Fruit fly (Drosophila melanogaster) whole organism, embryonic: ENCODE data around the gene CG6465.
A peak's percentile ranks its signal among the peaks of the same experiment; 100 is the strongest.

Experiments used
- Abd-B ChIP-seq: fragments of 200-800 bp; sonication (Bioruptor generic); optimal IDR thresholded peaks from 2 replicates; lab custom pipeline; 2018; ENCODE audit warnings: missing biosample characterization, mild to moderate bottlenecking, missing genetic modification characterization, moderate library complexity
- Asciz ChIP-seq: fragments of 200-800 bp; sonication (Bioruptor generic); optimal IDR thresholded peaks from 2 replicates; lab custom pipeline; 2017; ENCODE audit warnings: missing biosample characterization, mild to moderate bottlenecking, missing genetic modification characterization, missing genetic modification reagents
- C15 ChIP-seq: fragments of 200-800 bp; sonication (Bioruptor generic); IDR thresholded peaks from 3 replicates; pipeline ENCODE4 v1.3.6; 2022; ENCODE audit warnings: missing biosample characterization, missing genetic modification characterization
- CG10267 ChIP-seq: fragments of 200-800 bp; sonication (Bioruptor generic); optimal IDR thresholded peaks from 2 replicates; lab custom pipeline; 2018; ENCODE audit warnings: missing biosample characterization, mild to moderate bottlenecking, missing genetic modification characterization, moderate library complexity
- CG10543 ChIP-seq: fragments of 200-800 bp; sonication (Bioruptor generic); optimal IDR thresholded peaks from 3 replicates; lab custom pipeline; 2017; ENCODE audit warnings: missing biosample characterization, mild to moderate bottlenecking, missing genetic modification characterization, moderate library complexity
- CG10565 ChIP-seq: fragments of 200-800 bp; sonication (Bioruptor generic); optimal IDR thresholded peaks from 3 replicates; lab custom pipeline; 2016; ENCODE audit warnings: missing biosample characterization, mild to moderate bottlenecking, missing genetic modification characterization
- CG10654 ChIP-seq: fragments of 200-800 bp; sonication (Bioruptor generic); optimal IDR thresholded peaks from 2 replicates; lab custom pipeline; 2016; ENCODE audit warnings: missing biosample characterization, missing genetic modification characterization
- CG11093 ChIP-seq: fragments of 200-800 bp; sonication (Bioruptor generic); IDR thresholded peaks from 3 replicates; pipeline ENCODE4 v1.3.6; 2022; ENCODE audit warnings: missing biosample characterization, missing genetic modification characterization
- CG11456 ChIP-seq: fragments of 200-800 bp; sonication (Bioruptor generic); IDR thresholded peaks from 3 replicates; pipeline ENCODE4 v1.3.6; 2022; ENCODE audit warnings: missing biosample characterization, missing genetic modification characterization
- CG11695 ChIP-seq: fragments of 200-800 bp; sonication (Bioruptor generic); IDR thresholded peaks from 3 replicates; pipeline ENCODE4 v1.3.6; 2022; ENCODE audit warnings: missing biosample characterization, missing genetic modification characterization
- CG12236 ChIP-seq: fragments of 200-800 bp; sonication (Bioruptor generic); optimal IDR thresholded peaks from 2 replicates; lab custom pipeline; 2016; ENCODE audit warnings: missing biosample characterization, missing genetic modification characterization
- CG13123 ChIP-seq: fragments of 200-800 bp; sonication (Bioruptor generic); optimal IDR thresholded peaks from 2 replicates; lab custom pipeline; 2016; ENCODE audit warnings: missing biosample characterization, missing genetic modification characterization
- CG1603 ChIP-seq: fragments of 200-800 bp; sonication (Bioruptor generic); optimal IDR thresholded peaks from 2 replicates; lab custom pipeline; 2019; ENCODE audit warnings: missing biosample characterization, mild to moderate bottlenecking, missing genetic modification characterization, moderate library complexity
- CG18476 ChIP-seq: fragments of 200-800 bp; sonication (Bioruptor generic); optimal IDR thresholded peaks from 2 replicates; lab custom pipeline; 2016; ENCODE audit warnings: missing biosample characterization, mild to moderate bottlenecking, missing genetic modification characterization
- CG18764 ChIP-seq: fragments of 200-800 bp; sonication (Bioruptor generic); optimal IDR thresholded peaks from 3 replicates; lab custom pipeline; 2016; ENCODE audit warnings: missing biosample characterization, missing genetic modification characterization
- CG2678 ChIP-seq: fragments of 200-800 bp; sonication (Bioruptor generic); optimal IDR thresholded peaks from 3 replicates; lab custom pipeline; 2019; ENCODE audit warnings: missing biosample characterization, mild to moderate bottlenecking, missing genetic modification characterization, moderate library complexity
- CG3163 ChIP-seq: fragments of 200-800 bp; sonication (Bioruptor generic); optimal IDR thresholded peaks from 3 replicates; lab custom pipeline; 2016; ENCODE audit warnings: missing biosample characterization, missing genetic modification characterization
- CG4328 ChIP-seq: fragments of 200-800 bp; sonication (Bioruptor generic); optimal IDR thresholded peaks from 3 replicates; lab custom pipeline; 2017; ENCODE audit warnings: missing biosample characterization, missing genetic modification reagents, missing genetic modification characterization
- CG4617 ChIP-seq: fragments of 200-800 bp; sonication (Bioruptor generic); optimal IDR thresholded peaks from 3 replicates; lab custom pipeline; 2016; ENCODE audit warnings: missing biosample characterization, missing genetic modification characterization, borderline replicate concordance
- CG5245 ChIP-seq: fragments of 200-800 bp; sonication (Bioruptor generic); optimal IDR thresholded peaks from 3 replicates; lab custom pipeline; 2016; ENCODE audit warnings: missing biosample characterization, missing genetic modification characterization
- CG6683 ChIP-seq: fragments of 200-800 bp; sonication (Bioruptor generic); optimal IDR thresholded peaks from 2 replicates; lab custom pipeline; 2017; ENCODE audit warnings: missing biosample characterization, mild to moderate bottlenecking, missing genetic modification characterization, missing genetic modification reagents
- CG7357 ChIP-seq: fragments of 200-800 bp; sonication (Bioruptor generic); IDR thresholded peaks from 3 replicates; pipeline ENCODE4 v1.3.6; 2022; ENCODE audit warnings: missing biosample characterization, missing genetic modification characterization
- CG7556 ChIP-seq: fragments of 200-800 bp; sonication (Bioruptor generic); optimal IDR thresholded peaks from 2 replicates; lab custom pipeline; 2017; ENCODE audit warnings: missing biosample characterization, mild to moderate bottlenecking, missing genetic modification characterization
- CG9797 ChIP-seq: fragments of 200-800 bp; sonication (Bioruptor generic); optimal IDR thresholded peaks from 3 replicates; lab custom pipeline; 2018; ENCODE audit warnings: missing biosample characterization, mild to moderate bottlenecking, missing genetic modification characterization
- CG9932 ChIP-seq: fragments of 200-800 bp; sonication (Bioruptor generic); IDR thresholded peaks from 2 replicates; pipeline ENCODE4 v1.3.6; 2022; ENCODE audit warnings: missing biosample characterization, missing genetic modification characterization
- D19A ChIP-seq: fragments of 200-800 bp; optimal IDR thresholded peaks from 3 replicates; lab custom pipeline; 2019; ENCODE audit warnings: missing biosample characterization, mild to moderate bottlenecking, missing genetic modification characterization, moderate library complexity
- Dref ChIP-seq: fragments of 200-800 bp; sonication (Bioruptor generic); IDR thresholded peaks from 2 replicates; pipeline ENCODE4 v1.3.6; 2022; ENCODE audit warnings: missing biosample characterization, missing genetic modification characterization
- Ets97D ChIP-seq: fragments of 200-800 bp; sonication (Bioruptor generic); optimal IDR thresholded peaks from 3 replicates; lab custom pipeline; 2016; ENCODE audit warnings: missing biosample characterization, missing genetic modification characterization
- Hmx ChIP-seq: fragments of 200-800 bp; sonication (Bioruptor generic); optimal IDR thresholded peaks from 2 replicates; lab custom pipeline; 2016; ENCODE audit warnings: missing biosample characterization, missing genetic modification characterization
- Hsf ChIP-seq: fragments of 200-800 bp; sonication (Bioruptor generic); optimal IDR thresholded peaks from 3 replicates; lab custom pipeline; 2016; ENCODE audit warnings: missing biosample characterization, missing genetic modification characterization
- Lpt ChIP-seq: fragments of >200 bp; optimal IDR thresholded peaks from 2 replicates; lab custom pipeline; 2018; ENCODE audit warnings: missing biosample characterization, missing genetic modification characterization
- Oli ChIP-seq: fragments of 200-800 bp; sonication (Bioruptor generic); optimal IDR thresholded peaks from 2 replicates; lab custom pipeline; 2018; ENCODE audit warnings: missing biosample characterization, mild to moderate bottlenecking, missing genetic modification characterization, moderate library complexity
- Side ChIP-seq: fragments of 200-800 bp; sonication (Bioruptor generic); optimal IDR thresholded peaks from 2 replicates; lab custom pipeline; 2016; ENCODE audit warnings: missing biosample characterization, missing genetic modification characterization
- TFAM ChIP-seq: fragments of 200-800 bp; sonication (Bioruptor generic); optimal IDR thresholded peaks from 2 replicates; lab custom pipeline; 2017; ENCODE audit warnings: missing biosample characterization, missing genetic modification characterization, inconsistent platforms
- bowl ChIP-seq: fragments of 200-800 bp; sonication (Bioruptor generic); IDR thresholded peaks from 2 replicates; pipeline ENCODE4 v1.3.6; 2022; ENCODE audit warnings: missing biosample characterization, missing genetic modification characterization
- br ChIP-seq: fragments of >200 bp; optimal IDR thresholded peaks from 2 replicates; lab custom pipeline; 2017
- bsh ChIP-seq, 2 experiments: fragments of 200-800 bp; sonication (Bioruptor generic); optimal IDR thresholded peaks; 2 replicates each; lab custom pipeline; 2017 to 2018; ENCODE audit warnings: mild to moderate bottlenecking in 2 of 2, missing biosample characterization in 2 of 2, missing genetic modification characterization in 2 of 2, moderate library complexity in 1 of 2
- cg ChIP-seq: fragments of 200-800 bp; sonication (Bioruptor generic); optimal IDR thresholded peaks from 3 replicates; lab custom pipeline; 2019; ENCODE audit warnings: missing biosample characterization, mild to moderate bottlenecking, missing genetic modification characterization, moderate library complexity
- ci ChIP-seq: fragments of 200-800 bp; sonication (Bioruptor generic); IDR thresholded peaks from 3 replicates; pipeline ENCODE4 v1.3.6; 2022; ENCODE audit warnings: missing biosample characterization, missing genetic modification characterization
- dm ChIP-seq: fragments of 200-800 bp; sonication (Bioruptor generic); optimal IDR thresholded peaks from 3 replicates; lab custom pipeline; 2016; ENCODE audit warnings: missing biosample characterization, missing genetic modification characterization
- eve ChIP-seq, 2 experiments: fragments of >200 bp; optimal IDR thresholded peaks; 2 replicates each; lab custom pipeline; 2017; ENCODE audit warnings: missing biosample characterization in 2 of 2, missing genetic modification characterization in 2 of 2
- ken ChIP-seq: fragments of 200-800 bp; sonication (Bioruptor generic); IDR thresholded peaks from 3 replicates; pipeline ENCODE4 v1.3.6; 2022; ENCODE audit warnings: missing biosample characterization, missing genetic modification characterization
- lilli ChIP-seq: fragments of 200-800 bp; sonication (Bioruptor generic); optimal IDR thresholded peaks from 3 replicates; lab custom pipeline; 2016; ENCODE audit warnings: missing biosample characterization, missing genetic modification characterization
- lola ChIP-seq, 3 experiments: fragments of >200 bp in 2 of 3; fragments of 200-800 bp in 1 of 3; sonication (Bioruptor generic) in 1 of 3; optimal IDR thresholded peaks; 2 replicates each; lab custom pipeline; 2017 to 2019; ENCODE audit warnings: missing biosample characterization in 3 of 3, missing genetic modification characterization in 3 of 3, mild to moderate bottlenecking in 1 of 3, moderate library complexity in 1 of 3
- phol ChIP-seq: fragments of 200-800 bp; sonication (Bioruptor generic); optimal IDR thresholded peaks from 3 replicates; lab custom pipeline; 2018; ENCODE audit warnings: missing biosample characterization, mild to moderate bottlenecking, missing genetic modification characterization, moderate library complexity
- sc ChIP-seq, 3 experiments: fragments of >200 bp in 2 of 3; fragments of 200-800 bp in 1 of 3; sonication (Bioruptor generic) in 1 of 3; optimal IDR thresholded peaks; 2 replicates in 2 of 3; 3 replicates in 1 of 3; lab custom pipeline; 2017; ENCODE audit warnings: mild to moderate bottlenecking in 1 of 3, missing biosample characterization in 1 of 3, missing genetic modification characterization in 1 of 3, missing genetic modification reagents in 1 of 3
- sob ChIP-seq: fragments of 200-800 bp; sonication (Bioruptor generic); IDR thresholded peaks from 2 replicates; pipeline ENCODE4 v1.3.6; 2022; ENCODE audit warnings: missing biosample characterization, missing genetic modification characterization
- ssp ChIP-seq: fragments of 200-800 bp; sonication (Bioruptor generic); IDR thresholded peaks from 2 replicates; pipeline ENCODE4 v1.3.6; 2022; ENCODE audit warnings: missing biosample characterization, missing genetic modification characterization
- tap ChIP-seq: fragments of 200-800 bp; optimal IDR thresholded peaks from 3 replicates; lab custom pipeline; 2019; ENCODE audit warnings: missing biosample characterization, mild to moderate bottlenecking, missing genetic modification characterization, moderate library complexity
- ttk ChIP-seq: fragments of 200-800 bp; sonication (Bioruptor generic); IDR thresholded peaks from 2 replicates; pipeline ENCODE4 v2.1.2; 2022; ENCODE audit warnings: missing biosample characterization, missing genetic modification characterization

Gene CG6465

DNA sequence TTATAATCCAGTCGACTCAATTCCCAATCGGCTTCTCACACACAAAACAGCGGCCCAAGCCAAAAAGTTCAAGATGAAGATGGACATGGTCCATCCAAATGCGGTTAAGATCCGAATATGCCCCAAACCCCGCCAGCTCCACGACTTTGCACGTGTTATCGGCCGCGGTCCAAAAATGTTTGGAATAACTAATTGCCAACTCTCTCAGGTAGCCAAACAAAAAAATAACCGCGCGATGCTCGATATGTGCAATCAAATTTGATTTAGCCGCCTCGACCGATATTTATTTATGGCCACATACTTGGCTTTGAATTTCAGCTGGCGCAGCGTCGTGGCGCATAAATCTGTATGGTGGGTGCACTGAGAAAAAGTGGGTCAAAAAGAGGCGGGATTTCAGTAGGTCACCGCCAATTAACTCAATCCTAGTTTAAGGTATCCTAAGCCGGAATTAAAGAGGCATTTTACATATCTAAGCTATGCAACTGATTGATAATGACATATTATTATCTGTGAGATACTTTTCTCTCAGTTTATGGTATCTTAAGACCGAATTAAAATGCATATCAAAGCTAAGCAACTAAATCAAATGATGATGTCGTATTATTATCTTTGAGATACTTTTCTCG, 28.4 kb downstream of the CG6465 start (continued):
- TF ChIP-seq CG4617 (no peak), cg (GFP tag; lab: Kevin White, UChicago) (no peak), tap (peak; percentile 26), Side (GFP tag; lab: Kevin White, UChicago) (no peak), CG7357 (GFP tag; lab: Robert Waterston, UW) (no peak), Asciz (GFP tag; lab: Kevin White, UChicago) (peak; percentile 48), lola (GFP tag; optimal IDR thresholded peaks at IDR 0.05; lab: Kevin White, UChicago) (no peak), Abd-B (GFP tag; lab: Kevin White, UChicago) (peak; percentile 44), CG9932 (GFP tag; lab: Robert Waterston, UW) (no peak), CG11456 (GFP tag; lab: Robert Waterston, UW) (no peak), ken (GFP tag; lab: Robert Waterston, UW) (peak; percentile 55; the same call in 1 of the 3 replicates), CG4328 (GFP tag; lab: Kevin White, UChicago) (no peak), CG9797 (no peak), C15 (GFP tag; lab: Robert Waterston, UW) (no peak), lilli (GFP tag; lab: Kevin White, UChicago) (peak; percentile 27), Ets97D (GFP tag; lab: Kevin White, UChicago) (no peak), bsh (GFP tag; optimal IDR thresholded peaks at IDR 0.05; lab: Kevin White, UChicago) (peak in 1 of 2 experiments; percentile 60), CG18764 (GFP tag; lab: Kevin White, UChicago) (no peak), CG7556 (peak; percentile 7), Dref (GFP tag; lab: Robert Waterston, UW) (no peak), D19A (peak; percentile 18), CG18476 (GFP tag; lab: Kevin White, UChicago) (peak; percentile 39), ci (GFP tag; lab: Robert Waterston, UW) (peak; percentile 77), Oli (tag; lab: Kevin White, UChicago) (peak; percentile 72), CG10565 (GFP tag; lab: Kevin White, UChicago) (no peak), ssp (GFP tag; lab: Robert Waterston, UW) (no peak; the same call in 1 of the 2 replicates), CG1603 (tag; lab: Kevin White, UChicago) (peak; percentile 82), CG5245 (GFP tag; lab: Kevin White, UChicago) (peak; percentile 24), sc (optimal IDR thresholded peaks at IDR 0.05; lab: Kevin White, UChicago) (no peak), sc (GFP tag; optimal IDR thresholded peaks at IDR 0.05; lab: Kevin White, UChicago) (no peak), ttk (GFP tag; lab: Robert Waterston, UW) (peak; percentile 58), TFAM (no peak), CG2678 (tag; lab: Kevin White, UChicago) (peak; percentile 53), CG10654 (peak; percentile 18), CG3163 (GFP tag; lab: Kevin White, UChicago) (no peak), dm (GFP tag; lab: Kevin White, UChicago) (no peak), Lpt (GFP tag; lab: Kevin White, UChicago) (no peak), phol (tag; lab: Kevin White, UChicago) (peak; percentile 54), CG10543 (GFP tag; lab: Kevin White, UChicago) (no peak), CG12236 (GFP tag; lab: Kevin White, UChicago) (no peak), CG11093 (GFP tag; lab: Robert Waterston, UW) (no peak), sob (GFP tag; lab: Robert Waterston, UW) (no peak), CG6683 (no peak), CG11695 (GFP tag; lab: Robert Waterston, UW) (peak; percentile 41; the same call in 1 of the 3 replicates), CG13123 (GFP tag; lab: Kevin White, UChicago) (peak; percentile 22), eve (GFP tag; optimal IDR thresholded peaks at IDR 0.05; lab: Kevin White, UChicago) (peak in 1 of 2 experiments; percentile 36), Hsf (GFP tag; lab: Kevin White, UChicago) (peak; percentile 17), CG10267 (peak; percentile 3), br (lab: Kevin White, UChicago) (no peak), bowl (GFP tag; lab: Robert Waterston, UW) (peak; percentile 34; the same call in 1 of the 2 replicates), Hmx (GFP tag; lab: Kevin White, UChicago) (no peak)
